Fruit fly (Drosophila melanogaster): ENCODE data around the gene CG15535.
A peak's percentile ranks its signal among the peaks of the same experiment; 100 is the strongest.

CG15535 gene

DNA sequence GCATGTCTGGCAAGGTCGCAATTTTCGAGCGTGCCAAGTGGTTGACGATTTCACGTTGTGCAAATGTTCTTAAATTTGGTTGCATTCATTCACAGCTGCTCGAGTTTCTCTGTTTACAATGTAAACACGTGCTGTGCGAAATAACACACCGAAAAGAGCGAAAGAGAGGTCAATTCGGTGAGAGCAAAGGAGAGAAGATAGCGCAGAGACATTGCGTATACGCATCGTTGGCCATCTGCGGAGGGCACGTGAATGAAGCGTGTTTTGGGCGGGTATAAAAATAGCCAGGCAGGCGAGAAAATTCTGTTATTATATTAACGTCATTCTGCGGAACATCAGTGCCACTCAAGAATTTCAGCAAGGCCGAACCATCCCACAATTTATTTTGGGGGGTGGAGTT is 30.7 kb upstream of the CG15535 start (continued):
- no peak for TF ChIP-seq CG10959 (GFP tag; IDR thresholded peaks at IDR 0.05)
- no peak for TF ChIP-seq fd64A (GFP tag; optimal IDR thresholded peaks at IDR 0.05)
- no peak for TF ChIP-seq tgo (GFP tag; IDR thresholded peaks at IDR 0.05)
- no peak for TF ChIP-seq Usf (GFP tag; optimal IDR thresholded peaks at IDR 0.05)
- TF ChIP-seq CG7372 (GFP tag; IDR thresholded peaks at IDR 0.05) = peak; percentile 67
- TF ChIP-seq Awh (GFP tag; IDR thresholded peaks at IDR 0.05) = 0 out of 2 replicates have a peak, but pooled peaks have one; percentile 31
- no peak for TF ChIP-seq H15 (GFP tag; IDR thresholded peaks at IDR 0.05)
- TF ChIP-seq grn (GFP tag; optimal IDR thresholded peaks at IDR 0.05) = no peak
- no peak for TF ChIP-seq CG15696 (tag; optimal IDR thresholded peaks at IDR 0.05)
- TF ChIP-seq CG12391 (tag; optimal IDR thresholded peaks at IDR 0.05) = no peak
- TF ChIP-seq sug (tag; optimal IDR thresholded peaks at IDR 0.05) = no peak
- TF ChIP-seq CG31365 (tag; optimal IDR thresholded peaks at IDR 0.05) = no peak
- TF ChIP-seq HmgD (GFP tag; optimal IDR thresholded peaks at IDR 0.05) = no peak
- no peak for TF ChIP-seq CG10543 (GFP tag; optimal IDR thresholded peaks at IDR 0.05)
- TF ChIP-seq Atf-2 (GFP tag; optimal IDR thresholded peaks at IDR 0.05) = no peak
- peak; percentile 20 for TF ChIP-seq lab (GFP tag; optimal IDR thresholded peaks at IDR 0.05)
- TF ChIP-seq CG7963 (GFP tag; IDR thresholded peaks at IDR 0.05; ENCODE audit: partially characterized antibody) = no peak
- no peak for TF ChIP-seq Camta (GFP tag; optimal IDR thresholded peaks at IDR 0.05)
- no peak for TF ChIP-seq Ets65A (GFP tag)
- no peak for TF ChIP-seq CG6791 (GFP tag; IDR thresholded peaks at IDR 0.05; ENCODE audit: partially characterized antibody)
- TF ChIP-seq Drgx (GFP tag; IDR thresholded peaks at IDR 0.05) = peak; percentile 40; the same call in 1 of the 2 replicates

DNA sequence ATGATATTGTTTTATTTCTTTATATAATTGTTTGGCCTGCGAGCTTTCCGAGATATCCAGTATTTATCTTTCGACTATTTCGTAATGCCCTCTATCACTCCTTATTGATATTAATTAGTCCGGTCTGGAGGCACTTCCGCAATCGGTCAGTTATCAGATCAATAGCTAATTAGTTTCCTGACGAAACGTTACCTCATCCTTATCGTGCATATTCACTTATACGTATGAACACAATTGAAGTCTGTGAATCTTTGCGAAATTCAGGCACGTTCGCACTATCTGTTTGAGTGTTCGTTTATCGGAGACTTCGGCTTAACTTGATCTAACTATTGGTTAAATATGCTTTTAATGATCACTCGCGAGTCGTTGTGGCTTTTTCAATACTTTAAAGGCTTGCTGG is 29.5 kb upstream of the CG15535 start:
- TF ChIP-seq esg (GFP tag; conservative IDR thresholded peaks at IDR 0.05) (no peak), wek (GFP tag; optimal IDR thresholded peaks at IDR 0.05) (no peak), CrebB (tag; optimal IDR thresholded peaks at IDR 0.05) (no peak), Pdp1 (GFP tag; optimal IDR thresholded peaks at IDR 0.05) (peak in 1 of 2 experiments; percentile 60), ATbp (GFP tag; optimal IDR thresholded peaks at IDR 0.05) (no peak), Abd-B (GFP tag; optimal IDR thresholded peaks at IDR 0.05) (no peak), ase (GFP tag; IDR thresholded peaks at IDR 0.05) (no peak), D19A (tag; optimal IDR thresholded peaks at IDR 0.05) (no peak), CG13775 (GFP tag; optimal IDR thresholded peaks at IDR 0.05) (no peak), exex (tag; optimal IDR thresholded peaks at IDR 0.05) (peak; percentile 74), Adf1 (GFP tag; IDR thresholded peaks at IDR 0.05) (no peak), mirr (GFP tag; optimal IDR thresholded peaks at IDR 0.05) (peak; percentile 55)

dm6 chr3R:30450690-30451343 is 27.1 kb upstream of the CG15535 start:
- TF ChIP-seq HLH4C (GFP tag; IDR thresholded peaks at IDR 0.05; ENCODE audit: partially characterized antibody) = peak; percentile 51; the same call in 2 of the 3 replicates
- TF ChIP-seq Rx (GFP tag; IDR thresholded peaks at IDR 0.05) = 0 out of 2 replicates have a peak, but pooled peaks have one; percentile 6
- TF ChIP-seq CG17186 (GFP tag; optimal IDR thresholded peaks at IDR 0.05) = no peak
- no peak for TF ChIP-seq h (optimal IDR thresholded peaks at IDR 0.05)
- TF ChIP-seq D19B (GFP tag; optimal IDR thresholded peaks at IDR 0.05) = peak; percentile 54
- 0 out of 3 replicates have a peak, but pooled peaks have one; percentile 4 for TF ChIP-seq CG11695 (GFP tag; IDR thresholded peaks at IDR 0.05)
- no peak for TF ChIP-seq sna (GFP tag; IDR thresholded peaks at IDR 0.05; ENCODE audit: partially characterized antibody)
- peak in 1 of 2 experiments; percentile 1 for TF ChIP-seq Pdp1 (GFP tag; optimal IDR thresholded peaks at IDR 0.05)
- no peak for TF ChIP-seq CoRest (tag; optimal IDR thresholded peaks at IDR 0.05)
- TF ChIP-seq CG12659 (GFP tag; optimal IDR thresholded peaks at IDR 0.05) = no peak
- no peak for TF ChIP-seq MESR4 (GFP tag; optimal IDR thresholded peaks at IDR 0.05)
- TF ChIP-seq Bgb (GFP tag; IDR thresholded peaks at IDR 0.05; ENCODE audit: partially characterized antibody) = peak; percentile 50; the same call in 1 of the 2 replicates
- TF ChIP-seq jigr1 (GFP tag; IDR thresholded peaks at IDR 0.05) = no peak
- no peak for TF ChIP-seq ham (GFP tag; IDR thresholded peaks at IDR 0.05)

Measured in whole organism, embryonic.